Worm (Caenorhabditis elegans): ENCODE data around the gene mtre-1.

The mtre-1 gene

ce11 chrII:8037246-8037645 lies 13.1 kb downstream of the mtre-1 start, which contains the start of gene arp-6:
Gene arp-6 (minus strand): TSS chrII:8037346.
- TF ChIP-seq nhr-77 (tag; optimal IDR thresholded peaks at IDR 0.05), result no peak
- TF ChIP-seq C34F6.9 (tag; optimal IDR thresholded peaks at IDR 0.05), result no peak
- TF ChIP-seq crh-2 (tag; optimal IDR thresholded peaks at IDR 0.05), result no peak
- TF ChIP-seq nhr-237 (tag; optimal IDR thresholded peaks at IDR 0.05), result no peak
- TF ChIP-seq unc-62 (GFP tag; optimal IDR thresholded peaks at IDR 0.05), result no peak
- TF ChIP-seq ceh-16 (tag; optimal IDR thresholded peaks at IDR 0.05), result no peak
- TF ChIP-seq nhr-10 (tag; optimal IDR thresholded peaks at IDR 0.05), result no peak
- TF ChIP-seq nhr-129 (tag; optimal IDR thresholded peaks at IDR 0.05), result no peak
- no peak for TF ChIP-seq lin-39 (tag; optimal IDR thresholded peaks at IDR 0.05)
- TF ChIP-seq gmeb-1 (tag; optimal IDR thresholded peaks at IDR 0.05), result no peak
- no peak for TF ChIP-seq lsy-2 (tag; optimal IDR thresholded peaks at IDR 0.05)
- TF ChIP-seq ceh-82 (tag; optimal IDR thresholded peaks at IDR 0.05), result no peak
- TF ChIP-seq sma-3 (GFP tag; optimal IDR thresholded peaks at IDR 0.05), result no peak
- no peak for TF ChIP-seq alr-1 (tag; optimal IDR thresholded peaks at IDR 0.05)
- TF ChIP-seq lin-11 (tag; optimal IDR thresholded peaks at IDR 0.05), result no peak
- no peak for TF ChIP-seq nhr-25 (tag; optimal IDR thresholded peaks at IDR 0.05)
- TF ChIP-seq sem-4 (tag; optimal IDR thresholded peaks at IDR 0.05), result no peak
- TF ChIP-seq skn-1 (tag; optimal IDR thresholded peaks at IDR 0.05), result no peak
- TF ChIP-seq nhr-23 (tag; optimal IDR thresholded peaks at IDR 0.05), result no peak

- TF ChIP-seq alr-1 (tag; optimal IDR thresholded peaks at IDR 0.05) (no peak), lin-13 (GFP tag; optimal IDR thresholded peaks at IDR 0.05) (no peak), unc-39 (tag; optimal IDR thresholded peaks at IDR 0.05) (no peak), mbf-1 (tag; optimal IDR thresholded peaks at IDR 0.05) (no peak), sma-9 (GFP tag; optimal IDR thresholded peaks at IDR 0.05) (no peak), sma-9 (tag; optimal IDR thresholded peaks at IDR 0.05) (no peak), R02D3.7 (tag; optimal IDR thresholded peaks at IDR 0.05) (no peak), nhr-21 (tag; optimal IDR thresholded peaks at IDR 0.05) (no peak), peb-1 (tag; optimal IDR thresholded peaks at IDR 0.05) (no peak), lsy-2 (tag; optimal IDR thresholded peaks at IDR 0.05) (no peak), fos-1 (tag; optimal IDR thresholded peaks at IDR 0.05) (no peak), elt-3 (tag; optimal IDR thresholded peaks at IDR 0.05) (no peak), unc-55 (GFP tag; optimal IDR thresholded peaks at IDR 0.05) (no peak), unc-62 (GFP tag; optimal IDR thresholded peaks at IDR 0.05) (no peak), nhr-25 (tag; optimal IDR thresholded peaks at IDR 0.05) (no peak)
These were observed 14.7 kb downstream of the mtre-1 start, which contains the start of gene sap-49 for ce11 chrII:8035667-8036066. Gene sap-49 (minus strand): TSS chrII:8035767.

- TF ChIP-seq sem-4 (tag; optimal IDR thresholded peaks at IDR 0.05) (no peak), lsy-2 (tag; optimal IDR thresholded peaks at IDR 0.05) (no peak), skn-1 (tag; optimal IDR thresholded peaks at IDR 0.05) (no peak), lin-13 (GFP tag; optimal IDR thresholded peaks at IDR 0.05) (no peak), nhr-77 (tag; optimal IDR thresholded peaks at IDR 0.05) (no peak), snpc-4 (tag; optimal IDR thresholded peaks at IDR 0.05) (no peak), lin-11 (tag; optimal IDR thresholded peaks at IDR 0.05) (no peak), aly-2 (tag; optimal IDR thresholded peaks at IDR 0.05) (no peak), ZK546.5 (tag; optimal IDR thresholded peaks at IDR 0.05) (no peak), peb-1 (tag; optimal IDR thresholded peaks at IDR 0.05) (no peak), ztf-4 (tag; optimal IDR thresholded peaks at IDR 0.05) (no peak), nhr-12 (tag; optimal IDR thresholded peaks at IDR 0.05) (no peak), elt-1 (tag; optimal IDR thresholded peaks at IDR 0.05) (no peak), unc-62 (GFP tag; optimal IDR thresholded peaks at IDR 0.05) (no peak), unc-55 (GFP tag; optimal IDR thresholded peaks at IDR 0.05) (no peak), Y55F3AM.14 (GFP tag; optimal IDR thresholded peaks at IDR 0.05) (no peak)
These were observed 15.8 kb downstream of the mtre-1 start for ce11 chrII:8034617-8035016.

- peak; percentile 46 for TF ChIP-seq fos-1 (tag; optimal IDR thresholded peaks at IDR 0.05)
- no peak for TF ChIP-seq aly-2 (tag; optimal IDR thresholded peaks at IDR 0.05)
These were observed 16.4 kb downstream of the mtre-1 start for ce11 chrII:8034008-8034407.

- no peak for TF ChIP-seq lin-13 (GFP tag; optimal IDR thresholded peaks at IDR 0.05)
- peak; percentile 56 for TF ChIP-seq fos-1 (tag; optimal IDR thresholded peaks at IDR 0.05)
These were observed 17.7 kb downstream of the mtre-1 start, which contains the start of gene nrf-6 for ce11 chrII:8032657-8033056. Gene nrf-6 (minus strand): TSS chrII:8032708.

Measured in whole organism, L2 larva.